Fruit fly (Drosophila melanogaster) whole organism, embryonic: ENCODE measurements around the gene CG12147.

Experiments used
- Ada2b ChIP-seq: fragments of 200-800 bp; sonication (Bioruptor generic); IDR thresholded peaks from 2 replicates; pipeline ENCODE4 v1.3.6; 2022; ENCODE audit warnings: missing biosample characterization, missing genetic modification characterization
- CG10147 ChIP-seq: fragments of 200-800 bp; sonication (Bioruptor generic); optimal IDR thresholded peaks from 2 replicates; lab custom pipeline; 2019; ENCODE audit warnings: missing biosample characterization, mild to moderate bottlenecking, missing genetic modification characterization, moderate library complexity
- CG10565 ChIP-seq: fragments of 200-800 bp; sonication (Bioruptor generic); optimal IDR thresholded peaks from 3 replicates; lab custom pipeline; 2016; ENCODE audit warnings: missing biosample characterization, mild to moderate bottlenecking, missing genetic modification characterization
- CG12104 ChIP-seq: fragments of 200-800 bp; sonication (Bioruptor generic); optimal IDR thresholded peaks from 3 replicates; lab custom pipeline; 2016; ENCODE audit warnings: missing biosample characterization, missing genetic modification characterization
- CG1603 ChIP-seq: fragments of 200-800 bp; sonication (Bioruptor generic); optimal IDR thresholded peaks from 2 replicates; lab custom pipeline; 2019; ENCODE audit warnings: missing biosample characterization, mild to moderate bottlenecking, missing genetic modification characterization, moderate library complexity
- CG18011 ChIP-seq: fragments of 200-800 bp; sonication (Bioruptor generic); optimal IDR thresholded peaks from 2 replicates; lab custom pipeline; 2017; ENCODE audit warnings: missing biosample characterization, missing genetic modification characterization, mild to moderate bottlenecking, moderate library complexity, missing genotype
- CG2129 ChIP-seq: fragments of 200-800 bp; sonication (Bioruptor generic); IDR thresholded peaks from 2 replicates; pipeline ENCODE4 v1.3.6; 2022; ENCODE audit warnings: missing biosample characterization, missing genetic modification characterization; ENCODE audit not compliant: partially characterized antibody
- CG34224 ChIP-seq: fragments of 200-800 bp; sonication (Bioruptor generic); IDR thresholded peaks from 3 replicates; pipeline ENCODE4 v1.3.6; 2022; ENCODE audit warnings: missing biosample characterization, missing genetic modification characterization; ENCODE audit not compliant: partially characterized antibody
- CG6654 ChIP-seq: fragments of 200-800 bp; sonication (Bioruptor generic); optimal IDR thresholded peaks from 2 replicates; lab custom pipeline; 2017; ENCODE audit warnings: missing biosample characterization, mild to moderate bottlenecking, missing genetic modification characterization
- CG6683 ChIP-seq: fragments of 200-800 bp; sonication (Bioruptor generic); optimal IDR thresholded peaks from 2 replicates; lab custom pipeline; 2017; ENCODE audit warnings: missing biosample characterization, mild to moderate bottlenecking, missing genetic modification characterization, missing genetic modification reagents
- CG7372 ChIP-seq: fragments of 200-800 bp; sonication (Bioruptor generic); IDR thresholded peaks from 2 replicates; pipeline ENCODE4 v1.3.6; 2022; ENCODE audit warnings: missing biosample characterization, missing genetic modification characterization
- CG7556 ChIP-seq: fragments of 200-800 bp; sonication (Bioruptor generic); optimal IDR thresholded peaks from 2 replicates; lab custom pipeline; 2017; ENCODE audit warnings: missing biosample characterization, mild to moderate bottlenecking, missing genetic modification characterization
- CG7839 ChIP-seq: fragments of 200-800 bp; sonication (Bioruptor generic); optimal IDR thresholded peaks from 3 replicates; lab custom pipeline; 2018; ENCODE audit warnings: missing biosample characterization, mild to moderate bottlenecking, missing genetic modification characterization, moderate library complexity
- CG8765 ChIP-seq: fragments of 200-800 bp; sonication (Bioruptor generic); IDR thresholded peaks from 2 replicates; pipeline ENCODE4 v1.3.6; 2022; ENCODE audit warnings: missing biosample characterization, missing genetic modification characterization
- CG9215 ChIP-seq: fragments of 200-800 bp; sonication (Bioruptor generic); IDR thresholded peaks from 2 replicates; pipeline ENCODE4 v1.3.6; 2022; ENCODE audit warnings: missing biosample characterization, missing genetic modification characterization
- CG9727 ChIP-seq: fragments of 200-800 bp; sonication (Bioruptor generic); optimal IDR thresholded peaks from 3 replicates; lab custom pipeline; 2017; ENCODE audit warnings: missing biosample characterization, mild to moderate bottlenecking, missing genetic modification characterization
- CG9876 ChIP-seq: fragments of 200-800 bp; sonication (Bioruptor generic); optimal IDR thresholded peaks from 2 replicates; lab custom pipeline; 2016; ENCODE audit warnings: missing biosample characterization, missing genetic modification characterization
- E2f2 ChIP-seq: fragments of 200-800 bp; sonication (Bioruptor generic); IDR thresholded peaks from 2 replicates; pipeline ENCODE4 v1.3.6; 2022; ENCODE audit warnings: missing biosample characterization, missing genetic modification characterization
- Gug ChIP-seq: fragments of 200-800 bp; sonication (Bioruptor generic); IDR thresholded peaks from 4 replicates; pipeline ENCODE4 v1.3.6; 2022; ENCODE audit warnings: missing biosample characterization, missing genetic modification characterization
- HHEX ChIP-seq: fragments of 200-800 bp; sonication (Bioruptor generic); optimal IDR thresholded peaks from 3 replicates; lab custom pipeline; 2017; ENCODE audit warnings: missing biosample characterization, mild to moderate bottlenecking, missing genetic modification characterization, missing genetic modification reagents
- Mes4 ChIP-seq: fragments of 200-800 bp; sonication (Bioruptor generic); optimal IDR thresholded peaks from 2 replicates; lab custom pipeline; 2016; ENCODE audit warnings: missing biosample characterization, missing genetic modification characterization
- Nf-YB ChIP-seq: fragments of 200-800 bp; sonication (Bioruptor generic); optimal IDR thresholded peaks from 3 replicates; lab custom pipeline; 2019; ENCODE audit warnings: missing biosample characterization, mild to moderate bottlenecking, missing genetic modification characterization, moderate library complexity
- NfI ChIP-seq: fragments of 200-800 bp; sonication (Bioruptor generic); optimal IDR thresholded peaks from 3 replicates; lab custom pipeline; 2018; ENCODE audit warnings: missing biosample characterization, mild to moderate bottlenecking, missing genetic modification characterization, moderate library complexity
- Ravus ChIP-seq: fragments of 200-800 bp; sonication (Bioruptor generic); IDR thresholded peaks from 2 replicates; pipeline ENCODE4 v1.3.6; 2022; ENCODE audit warnings: missing biosample characterization, missing genetic modification characterization
- Ssrp ChIP-seq: fragments of 200-800 bp; sonication (Bioruptor generic); optimal IDR thresholded peaks from 2 replicates; lab custom pipeline; 2018; ENCODE audit warnings: missing biosample characterization, mild to moderate bottlenecking, missing genetic modification characterization, moderate library complexity
- Trl ChIP-seq, 3 experiments: fragments of >200 bp in 2 of 3; fragments of 200-800 bp in 1 of 3; sonication (Bioruptor generic) in 1 of 3; optimal IDR thresholded peaks; 2 replicates in 1 of 3; 3 replicates in 2 of 3; lab custom pipeline; 2016 to 2017; ENCODE audit warnings: missing biosample characterization in 1 of 3, missing genetic modification characterization in 1 of 3
- bab2 ChIP-seq: fragments of 200-800 bp; sonication (Bioruptor generic); optimal IDR thresholded peaks from 2 replicates; lab custom pipeline; 2016; ENCODE audit warnings: missing biosample characterization, missing genetic modification characterization
- br ChIP-seq: fragments of >200 bp; optimal IDR thresholded peaks from 2 replicates; lab custom pipeline; 2017
- chif ChIP-seq, 2 experiments: fragments of 200-800 bp; sonication (Bioruptor generic); optimal IDR thresholded peaks; 3 replicates each; lab custom pipeline; 2016; ENCODE audit warnings: missing biosample characterization in 2 of 2, missing genetic modification characterization in 2 of 2
- chinmo ChIP-seq: fragments of 200-800 bp; sonication (Bioruptor generic); IDR thresholded peaks from 4 replicates; pipeline ENCODE4 v1.3.6; 2022; ENCODE audit warnings: missing biosample characterization, missing genetic modification characterization; ENCODE audit not compliant: partially characterized antibody
- chm ChIP-seq: fragments of 200-800 bp; sonication (Bioruptor generic); IDR thresholded peaks from 2 replicates; pipeline ENCODE4 v1.3.6; 2022; ENCODE audit warnings: missing biosample characterization, missing genetic modification characterization
- croc ChIP-seq: fragments of 200-800 bp; sonication (Bioruptor generic); conservative IDR thresholded peaks from 3 replicates; pipeline ENCODE4 v1.3.6; 2022; ENCODE audit warnings: missing biosample characterization, missing genetic modification characterization
- cwo ChIP-seq: fragments of 200-800 bp; sonication (Bioruptor generic); optimal IDR thresholded peaks from 3 replicates; lab custom pipeline; 2017; ENCODE audit warnings: missing biosample characterization, missing genetic modification characterization, mild to moderate bottlenecking, moderate library complexity, missing genetic modification reagents
- dan ChIP-seq: fragments of 200-800 bp; sonication (Bioruptor generic); IDR thresholded peaks from 2 replicates; pipeline ENCODE4 v1.3.6; 2022; ENCODE audit warnings: missing biosample characterization, missing genetic modification characterization
- dati ChIP-seq: fragments of 200-800 bp; sonication (Bioruptor generic); IDR thresholded peaks from 2 replicates; pipeline ENCODE4 v1.3.6; 2022; ENCODE audit warnings: missing biosample characterization, missing genetic modification characterization
- dysf ChIP-seq: fragments of 200-800 bp; sonication (Bioruptor generic); IDR thresholded peaks from 3 replicates; pipeline ENCODE4 v1.3.6; 2022; ENCODE audit warnings: missing biosample characterization, missing genetic modification characterization
- en ChIP-seq: fragments of 200-800 bp; sonication (Bioruptor generic); optimal IDR thresholded peaks from 2 replicates; lab custom pipeline; 2016; ENCODE audit warnings: missing biosample characterization, missing genetic modification characterization
- eve ChIP-seq, 2 experiments: fragments of >200 bp; optimal IDR thresholded peaks; 2 replicates each; lab custom pipeline; 2017; ENCODE audit warnings: missing biosample characterization in 2 of 2, missing genetic modification characterization in 2 of 2
- gsb-n ChIP-seq: fragments of 200-800 bp; sonication (Bioruptor generic); optimal IDR thresholded peaks from 3 replicates; lab custom pipeline; 2018; ENCODE audit warnings: missing biosample characterization, mild to moderate bottlenecking, missing genetic modification characterization
- her ChIP-seq: fragments of 200-800 bp; sonication (Bioruptor generic); optimal IDR thresholded peaks from 2 replicates; lab custom pipeline; 2016; ENCODE audit warnings: missing biosample characterization, missing genetic modification characterization
- kay ChIP-seq: fragments of 200-800 bp; sonication (Bioruptor generic); optimal IDR thresholded peaks from 2 replicates; lab custom pipeline; 2016; ENCODE audit warnings: missing biosample characterization, missing genetic modification characterization
- knrl ChIP-seq: fragments of 200-800 bp; sonication (Bioruptor generic); IDR thresholded peaks from 3 replicates; pipeline ENCODE4 v1.3.6; 2022; ENCODE audit warnings: missing biosample characterization, missing genetic modification characterization; ENCODE audit not compliant: partially characterized antibody
- lola ChIP-seq, 3 experiments: fragments of >200 bp in 2 of 3; fragments of 200-800 bp in 1 of 3; sonication (Bioruptor generic) in 1 of 3; optimal IDR thresholded peaks; 2 replicates each; lab custom pipeline; 2017 to 2019; ENCODE audit warnings: missing biosample characterization in 3 of 3, missing genetic modification characterization in 3 of 3, mild to moderate bottlenecking in 1 of 3, moderate library complexity in 1 of 3
- nmo ChIP-seq: fragments of 200-800 bp; sonication (Bioruptor generic); optimal IDR thresholded peaks from 2 replicates; lab custom pipeline; 2018; ENCODE audit warnings: missing biosample characterization, mild to moderate bottlenecking, missing genetic modification characterization, moderate library complexity
- repo ChIP-seq: fragments of 200-800 bp; sonication (Bioruptor generic); optimal IDR thresholded peaks from 2 replicates; lab custom pipeline; 2016; ENCODE audit warnings: missing biosample characterization, missing genetic modification characterization
- slp2 ChIP-seq: fragments of 200-800 bp; sonication (Bioruptor generic); optimal IDR thresholded peaks from 2 replicates; lab custom pipeline; 2016; ENCODE audit warnings: missing biosample characterization, missing genetic modification characterization
- sob ChIP-seq: fragments of 200-800 bp; sonication (Bioruptor generic); IDR thresholded peaks from 2 replicates; pipeline ENCODE4 v1.3.6; 2022; ENCODE audit warnings: missing biosample characterization, missing genetic modification characterization
- sug ChIP-seq: fragments of 200-800 bp; optimal IDR thresholded peaks from 2 replicates; lab custom pipeline; 2019; ENCODE audit warnings: missing biosample characterization, mild to moderate bottlenecking, missing genetic modification characterization, moderate library complexity
- ttk ChIP-seq: fragments of 200-800 bp; sonication (Bioruptor generic); IDR thresholded peaks from 2 replicates; pipeline ENCODE4 v2.1.2; 2022; ENCODE audit warnings: missing biosample characterization, missing genetic modification characterization
- usp ChIP-seq: fragments of >200 bp; optimal IDR thresholded peaks from 2 replicates; lab custom pipeline; 2017; ENCODE audit warnings: missing biosample characterization, missing genetic modification characterization

Gene CG12147

dm6 chr3R:5463199-5463949, 36.3 kb upstream of the CG12147 start (continued):
- TF ChIP-seq chif (GFP tag; optimal IDR thresholded peaks at IDR 0.05; lab: Kevin White, UChicago) (no peak), her (GFP tag; lab: Kevin White, UChicago) (no peak), HHEX (no peak), CG6654 (GFP tag; lab: Kevin White, UChicago) (no peak), CG7839 (tag; lab: Kevin White, UChicago) (no peak), CG12104 (no peak), CG10147 (no peak), CG10565 (GFP tag; lab: Kevin White, UChicago) (no peak), CG7372 (GFP tag; lab: Robert Waterston, UW) (no peak), sug (tag; lab: Kevin White, UChicago) (peak; percentile 53), usp (no peak), repo (GFP tag; lab: Kevin White, UChicago) (no peak), knrl (GFP tag; lab: Robert Waterston, UW) (no peak), slp2 (GFP tag; lab: Kevin White, UChicago) (no peak), Nf-YB (GFP tag; lab: Kevin White, UChicago) (no peak), br (no peak), Ravus (GFP tag; lab: Robert Waterston, UW) (no peak), dysf (GFP tag; lab: Robert Waterston, UW) (no peak), dati (GFP tag; lab: Robert Waterston, UW) (no peak), NfI (GFP tag; lab: Kevin White, UChicago) (no peak), Ssrp (no peak), kay (GFP tag; lab: Kevin White, UChicago) (peak; percentile 73), CG6683 (GFP tag; lab: Kevin White, UChicago) (no peak), cwo (GFP tag; lab: Kevin White, UChicago) (no peak), CG9876 (no peak), lola (GFP tag; optimal IDR thresholded peaks at IDR 0.05; lab: Kevin White, UChicago) (no peak), CG8765 (GFP tag; lab: Robert Waterston, UW) (no peak), CG1603 (tag; lab: Kevin White, UChicago) (peak; percentile 61), CG9727 (GFP tag; lab: Kevin White, UChicago) (no peak), ttk (GFP tag; lab: Robert Waterston, UW) (no peak), Gug (GFP tag; lab: Robert Waterston, UW) (no peak), eve (GFP tag; optimal IDR thresholded peaks at IDR 0.05; lab: Kevin White, UChicago) (no peak), CG18011 (GFP tag; lab: Kevin White, UChicago) (no peak), CG7556 (no peak), Ada2b (no peak), croc (GFP tag; lab: Robert Waterston, UW) (no peak), CG9215 (GFP tag; lab: Robert Waterston, UW) (no peak), CG34224 (GFP tag; lab: Robert Waterston, UW) (no peak), chinmo (GFP tag; lab: Robert Waterston, UW) (peak; percentile 70; the same call in 1 of the 4 replicates), CG2129 (GFP tag; lab: Robert Waterston, UW) (no peak), en (GFP tag; lab: Kevin White, UChicago) (no peak), Mes4 (no peak), Trl (optimal IDR thresholded peaks at IDR 0.05; lab: Kevin White, UChicago) (no peak), Trl (GFP tag; optimal IDR thresholded peaks at IDR 0.05; lab: Kevin White, UChicago) (no peak), bab2 (GFP tag; lab: Kevin White, UChicago) (no peak), sob (no peak), dan (GFP tag; lab: Robert Waterston, UW) (no peak), E2f2 (GFP tag; lab: Robert Waterston, UW) (no peak), chm (GFP tag; lab: Robert Waterston, UW) (no peak), gsb-n (tag; lab: Kevin White, UChicago) (no peak), nmo (GFP tag; lab: Kevin White, UChicago) (peak; percentile 7)
